Worm (Caenorhabditis elegans) whole organism, L4/young adult: ENCODE results near the gene sknr-1.
"Not testable (repeated sequence)": the region's sequence is repeated elsewhere in the genome, so short reads cannot be mapped to it uniquely, and the experiment has no call there.

Experiments
- W03F9.2 ChIP-seq: fragments of 150-350 bp; optimal IDR thresholded peaks from 2 replicates; lab custom pipeline; 2014; ENCODE audit warnings: missing biosample characterization, missing genetic modification characterization
- dao-5 ChIP-seq: sonication (generic microtip); optimal IDR thresholded peaks from 2 replicates; lab custom pipeline; 2016; ENCODE audit warnings: missing genotype, missing genetic modification characterization, moderate library complexity, missing compliant biosample characterization
- him-1 ChIP-seq: sonication (generic microtip); optimal IDR thresholded peaks from 2 replicates; lab custom pipeline; 2016; ENCODE audit warnings: missing genotype, missing genetic modification reagents, missing genetic modification characterization, missing compliant biosample characterization

Gene sknr-1

DNA sequence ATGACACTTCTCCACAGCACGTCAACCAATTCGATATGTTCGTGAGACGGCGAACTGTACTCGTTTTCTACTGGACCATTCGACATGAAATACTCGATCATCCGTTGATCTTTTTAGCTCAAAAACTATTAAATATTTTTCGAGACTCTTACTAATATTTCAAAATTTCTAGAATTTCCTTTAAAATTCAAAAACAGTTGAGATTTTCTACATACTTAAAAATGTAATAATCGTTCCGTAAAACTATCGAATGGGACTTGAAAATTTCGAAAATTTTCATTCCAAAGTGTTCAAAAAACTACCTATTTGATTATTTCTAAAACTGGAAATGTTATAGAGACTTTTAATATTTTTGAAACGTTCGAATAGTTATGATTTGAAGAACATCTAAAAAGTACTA lies at the start of gene sknr-1:
Gene sknr-1 (minus strand): TSS at position 101 of the 400 bp plus-strand sequence.
- TF ChIP-seq him-1 (tag; lab: Kevin White, UChicago); W03F9.2; dao-5 (tag; lab: Kevin White, UChicago): not testable (repeated sequence)

DNA sequence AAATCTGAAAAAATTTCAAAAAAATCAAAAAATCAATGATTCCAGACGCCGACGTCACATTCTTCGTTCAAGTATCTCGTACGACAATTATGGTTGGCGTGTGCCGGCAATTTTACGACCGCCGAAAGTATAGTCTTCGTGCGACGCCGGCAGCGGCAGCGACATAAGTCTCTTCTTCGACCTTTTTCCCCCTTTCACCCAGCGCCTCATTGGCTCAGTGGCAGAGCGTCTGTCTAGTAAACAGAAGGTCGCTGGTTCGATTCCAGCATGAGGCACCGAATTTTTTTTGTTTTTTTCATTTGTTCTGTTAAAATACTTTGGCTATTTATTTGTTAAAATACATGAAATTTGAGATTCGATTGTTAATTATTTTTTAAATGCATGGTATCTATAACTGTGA lies 48.5 kb upstream of the sknr-1 start:
- no peak for TF ChIP-seq him-1 (tag; lab: Kevin White, UChicago)
- no peak for TF ChIP-seq dao-5 (tag; lab: Kevin White, UChicago)
- no peak for TF ChIP-seq W03F9.2

DNA sequence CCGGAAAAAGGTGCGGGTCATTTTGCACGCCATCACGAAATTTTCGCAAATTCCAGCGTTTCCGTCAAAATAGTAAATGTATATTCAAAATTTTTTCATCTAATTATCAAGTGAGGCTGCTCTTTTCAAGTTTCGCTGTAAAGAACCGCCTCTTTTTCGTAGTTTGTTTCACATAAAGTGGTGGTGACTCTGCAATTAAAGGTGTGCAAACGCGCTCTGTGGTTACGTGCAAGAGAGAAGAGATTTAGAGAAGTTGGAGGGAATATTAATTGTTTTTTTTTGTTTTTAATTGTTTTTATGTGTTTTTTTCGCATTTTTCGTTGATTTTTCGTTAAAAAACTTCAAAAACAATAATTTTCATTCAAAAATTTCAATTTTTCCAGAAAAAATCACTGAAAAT lies 47.3 kb upstream of the sknr-1 start, which contains the start of gene W02G9.3:
Gene W02G9.3 (plus strand): TSS at position 384 of the 400 bp plus-strand sequence.
- TF ChIP-seq him-1 (tag; lab: Kevin White, UChicago): no peak
- TF ChIP-seq dao-5 (tag; lab: Kevin White, UChicago): no peak
- peak; percentile 81 for TF ChIP-seq W03F9.2

DNA sequence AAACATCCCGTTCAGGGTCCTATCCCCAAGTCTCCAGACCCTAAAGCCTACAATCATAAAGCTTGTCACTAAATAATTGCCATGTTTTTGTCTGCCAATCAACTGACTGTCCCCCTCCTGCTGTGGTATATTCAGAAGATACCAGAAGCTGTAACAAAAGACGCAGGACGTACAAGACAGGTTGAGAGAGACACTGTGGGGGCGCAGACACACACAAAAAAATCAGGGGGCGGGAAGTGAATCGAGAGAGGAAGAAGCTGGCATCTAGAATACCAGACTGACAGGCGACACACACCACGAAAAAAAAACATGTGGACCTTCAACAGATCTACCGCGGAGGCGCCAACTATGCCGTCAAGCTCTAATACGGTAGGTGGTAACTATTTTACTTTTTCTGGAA lies 45.9 kb upstream of the sknr-1 start, which contains the start of gene kel-8:
Gene kel-8 (plus strand): TSS at position 301 of the 400 bp plus-strand sequence.
- no peak for TF ChIP-seq him-1 (tag; lab: Kevin White, UChicago)
- no peak for TF ChIP-seq W03F9.2
- TF ChIP-seq dao-5 (tag; lab: Kevin White, UChicago): no peak

DNA sequence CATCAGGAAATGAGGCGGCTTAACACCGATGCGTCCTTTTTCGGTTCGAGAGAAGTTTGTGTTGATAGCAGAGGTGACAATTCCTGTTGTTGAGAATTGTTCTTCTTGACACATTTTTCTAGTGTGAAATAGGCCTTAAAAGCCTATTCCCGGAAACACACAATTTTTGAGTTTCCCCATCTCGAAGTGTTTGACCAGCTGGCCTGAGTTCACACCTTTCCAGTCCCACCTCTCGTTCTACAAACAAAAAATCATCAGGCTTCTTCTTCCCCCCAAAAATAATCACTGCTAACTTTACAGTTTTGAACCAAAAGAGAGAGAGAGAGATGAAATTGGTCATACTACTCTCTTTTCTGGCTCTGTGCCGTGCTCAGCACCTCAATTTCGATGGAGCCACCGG lies 41.3 kb upstream of the sknr-1 start, which contains the start of gene W02G9.4:
Gene W02G9.4 (plus strand): TSS at position 301 of the 400 bp plus-strand sequence.
- no peak for TF ChIP-seq W03F9.2
- TF ChIP-seq dao-5 (tag; lab: Kevin White, UChicago): no peak
- no peak for TF ChIP-seq him-1 (tag; lab: Kevin White, UChicago)

DNA sequence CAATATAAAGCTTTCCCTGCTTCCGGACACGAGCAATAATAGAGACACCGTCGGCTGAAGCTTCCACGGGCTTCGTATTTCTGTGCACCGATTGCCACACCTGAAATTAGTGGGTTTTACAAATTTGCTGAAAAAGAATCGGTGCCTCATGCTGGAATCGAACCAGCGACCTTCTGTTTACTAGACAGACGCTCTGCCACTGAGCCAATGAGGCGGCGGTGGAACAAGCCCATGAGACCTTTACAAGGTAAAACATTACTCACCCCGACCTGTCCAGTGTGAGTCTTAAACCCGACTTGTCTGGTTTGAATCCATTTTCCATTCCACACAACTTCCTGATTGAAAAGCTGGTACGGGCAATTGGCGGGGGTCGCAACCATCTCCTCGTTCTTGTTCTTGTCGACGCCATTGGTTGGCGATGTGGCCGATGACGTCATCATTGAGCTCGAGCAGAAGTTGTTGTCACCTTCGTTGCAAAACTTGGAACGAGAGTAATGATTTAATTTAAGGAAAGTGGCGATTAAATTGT lies 39.3 kb upstream of the sknr-1 start, which contains the start of gene ndx-2:
Gene ndx-2 (minus strand): TSS at position 479 of the 529 bp plus-strand sequence.
- no peak for TF ChIP-seq W03F9.2
- peak; percentile 33 for TF ChIP-seq dao-5 (tag; lab: Kevin White, UChicago)

DNA sequence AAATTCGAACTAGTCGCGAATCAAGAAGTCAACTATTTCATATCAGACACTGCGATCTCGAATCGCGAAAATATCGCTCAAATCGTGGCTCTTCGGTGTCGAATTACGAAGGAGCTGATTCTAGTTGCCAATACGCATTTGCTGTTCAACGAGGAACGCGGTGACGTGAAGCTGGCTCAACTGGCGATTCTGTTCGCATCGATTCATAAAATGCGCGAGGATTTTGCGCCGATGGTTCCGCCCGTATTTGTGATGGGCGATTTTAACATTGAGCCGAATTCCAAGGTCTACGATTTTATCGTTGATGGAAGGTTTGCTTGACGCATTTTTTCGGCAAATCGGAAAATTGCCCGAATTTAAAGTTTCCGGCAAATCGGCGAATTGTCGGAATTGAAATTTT lies 35.2 kb upstream of the sknr-1 start:
- TF ChIP-seq W03F9.2 (no peak), him-1 (tag; lab: Kevin White, UChicago) (no peak), dao-5 (tag; lab: Kevin White, UChicago) (no peak)

DNA sequence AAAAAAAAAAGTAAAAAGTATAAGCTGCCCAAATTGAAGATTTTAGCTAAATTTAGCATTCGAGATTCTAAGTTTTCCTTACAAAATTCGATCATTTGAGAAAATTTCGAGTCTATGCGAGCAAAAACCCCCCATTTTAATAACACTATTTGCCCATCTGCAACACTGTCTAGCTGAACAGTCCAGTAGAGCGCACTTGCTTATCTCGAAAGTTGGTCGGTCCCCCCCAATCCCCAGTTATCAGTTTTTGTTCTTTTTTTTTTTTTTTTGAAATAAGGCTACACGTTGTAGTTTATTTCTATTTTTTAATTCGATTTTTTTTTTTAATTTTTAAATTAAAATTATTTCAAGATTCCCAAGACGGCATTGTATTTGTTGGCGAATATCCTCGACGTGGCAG lies 32.4 kb upstream of the sknr-1 start:
- TF ChIP-seq him-1 (tag; lab: Kevin White, UChicago) (no peak), W03F9.2 (peak; percentile 2)

DNA sequence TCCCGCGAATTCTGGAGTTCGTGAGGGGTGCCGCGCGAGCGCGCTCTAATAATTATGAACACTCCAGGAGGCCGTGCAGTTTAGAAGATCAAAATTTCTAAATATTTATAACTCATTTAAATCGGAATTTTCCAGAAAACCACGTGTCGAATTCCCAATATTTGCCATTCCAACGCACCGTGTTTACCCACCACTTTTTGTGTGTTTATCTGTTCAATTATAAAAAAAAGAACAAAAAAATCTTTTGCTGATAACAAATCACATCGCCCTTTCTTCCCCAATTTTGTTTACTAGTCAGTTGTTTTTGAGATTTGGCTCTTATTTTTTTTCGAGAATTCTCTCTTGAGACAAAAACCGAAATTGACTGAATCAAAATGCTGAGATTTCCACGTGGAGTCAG lies 30.9 kb upstream of the sknr-1 start:
- no peak for TF ChIP-seq dao-5 (tag; lab: Kevin White, UChicago)
- no peak for TF ChIP-seq him-1 (tag; lab: Kevin White, UChicago)
- no peak for TF ChIP-seq W03F9.2

DNA sequence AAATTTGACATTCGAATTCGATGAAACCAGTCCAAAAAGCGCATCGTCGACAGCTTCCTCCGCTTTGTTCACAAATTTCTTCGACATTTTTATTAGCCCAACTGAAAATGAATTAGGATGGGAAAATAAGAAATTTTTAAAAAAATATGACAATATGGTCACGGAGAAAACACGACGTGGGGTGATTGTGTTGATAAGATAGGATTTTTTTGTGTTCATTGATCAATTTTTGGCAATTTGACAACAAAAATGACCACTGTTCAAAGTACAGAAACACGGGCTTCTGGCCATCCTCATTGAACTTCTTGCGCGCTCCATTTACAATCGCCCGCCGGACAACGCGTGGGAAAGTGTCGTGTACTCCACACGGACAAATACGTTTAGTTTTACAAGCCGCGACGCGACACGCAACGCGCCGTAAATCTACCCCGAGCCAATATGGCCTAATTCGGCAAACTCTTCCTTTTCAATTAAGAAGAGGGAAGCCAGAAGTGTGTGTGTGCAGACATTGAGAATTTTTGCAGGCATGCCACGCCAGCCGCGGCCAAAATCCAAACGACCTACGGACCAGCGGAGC lies 27.4 kb upstream of the sknr-1 start, which contains the start of the genes W02H5.8 and angl-1:
Gene W02H5.8 (minus strand): TSS at position 101 of the 577 bp plus-strand sequence.
Gene angl-1 (plus strand): TSS at position 527 of the 577 bp plus-strand sequence.
- TF ChIP-seq dao-5 (tag; lab: Kevin White, UChicago) (no peak), him-1 (tag; lab: Kevin White, UChicago) (no peak)

DNA sequence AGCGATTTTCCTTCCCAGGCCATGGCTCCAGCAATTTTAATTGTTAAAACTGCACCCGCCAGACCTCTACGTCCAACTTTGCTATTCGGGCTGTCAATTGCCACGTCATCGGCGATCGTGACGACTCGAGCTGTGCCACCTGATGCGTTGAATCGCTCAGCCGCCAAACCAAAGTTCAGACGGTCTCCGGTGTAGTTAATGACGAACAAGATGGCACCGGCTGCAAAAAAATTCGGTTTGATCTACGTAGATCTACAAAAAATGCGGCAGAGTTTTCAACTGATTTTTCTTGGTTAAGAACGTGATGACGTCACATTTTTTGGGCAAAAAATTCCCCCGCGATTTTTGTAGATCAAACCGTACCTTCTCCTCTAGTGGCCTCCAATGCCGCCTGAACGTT lies 25.7 kb upstream of the sknr-1 start:
- no peak for TF ChIP-seq dao-5 (tag; lab: Kevin White, UChicago)
- TF ChIP-seq W03F9.2: no peak
- TF ChIP-seq him-1 (tag; lab: Kevin White, UChicago): no peak

DNA sequence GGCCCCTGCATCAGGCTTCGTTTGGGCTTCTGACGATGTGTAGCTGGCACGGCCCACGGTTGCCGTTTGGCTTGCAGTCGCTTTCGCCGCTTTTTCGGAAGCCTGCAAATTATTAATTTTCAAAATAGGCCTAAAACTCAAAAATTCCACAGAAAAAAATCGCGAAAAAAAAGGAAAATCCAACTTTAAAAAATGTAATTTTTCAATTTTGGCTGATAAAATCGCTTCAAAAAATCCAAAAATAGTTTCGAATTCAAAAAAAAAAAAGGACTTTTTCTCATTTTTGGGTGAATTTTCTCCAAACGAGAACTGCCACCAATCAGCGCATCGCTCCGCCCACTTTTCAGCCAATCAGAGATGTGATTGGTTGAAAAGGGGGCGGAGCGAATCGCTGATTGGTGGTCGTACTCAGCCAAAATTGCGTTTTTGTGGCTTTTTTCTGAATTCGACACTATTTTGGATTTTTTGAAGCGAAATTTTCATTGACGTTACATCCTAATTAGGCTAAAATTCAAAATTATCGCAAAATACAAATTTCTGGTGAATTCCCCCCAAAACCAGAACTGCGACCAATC lies 22.0 kb upstream of the sknr-1 start:
- TF ChIP-seq him-1 (tag; lab: Kevin White, UChicago) (no peak), dao-5 (tag; lab: Kevin White, UChicago) (no peak), W03F9.2 (no peak)

DNA sequence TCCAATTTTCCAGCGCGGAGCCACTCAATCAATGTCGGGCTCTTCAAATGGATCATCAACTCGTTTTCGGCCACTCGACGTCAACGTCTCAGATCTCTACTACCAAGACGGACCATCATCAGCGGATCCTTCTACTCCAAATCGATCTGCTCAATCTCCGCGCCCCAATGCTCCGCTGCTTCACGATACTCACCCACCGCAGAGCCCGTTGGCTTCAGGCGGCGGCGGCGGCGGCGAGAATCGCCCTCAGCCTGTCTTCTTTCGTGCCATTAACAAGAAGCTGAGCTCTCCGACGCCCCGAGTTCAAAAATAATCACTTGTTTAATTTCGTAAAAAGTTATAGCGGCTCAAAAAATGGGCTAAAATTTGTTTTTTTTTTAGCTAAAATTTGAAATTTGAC lies 20.8 kb upstream of the sknr-1 start:
- TF ChIP-seq dao-5 (tag; lab: Kevin White, UChicago) (no peak), him-1 (tag; lab: Kevin White, UChicago) (no peak), W03F9.2 (no peak)

DNA sequence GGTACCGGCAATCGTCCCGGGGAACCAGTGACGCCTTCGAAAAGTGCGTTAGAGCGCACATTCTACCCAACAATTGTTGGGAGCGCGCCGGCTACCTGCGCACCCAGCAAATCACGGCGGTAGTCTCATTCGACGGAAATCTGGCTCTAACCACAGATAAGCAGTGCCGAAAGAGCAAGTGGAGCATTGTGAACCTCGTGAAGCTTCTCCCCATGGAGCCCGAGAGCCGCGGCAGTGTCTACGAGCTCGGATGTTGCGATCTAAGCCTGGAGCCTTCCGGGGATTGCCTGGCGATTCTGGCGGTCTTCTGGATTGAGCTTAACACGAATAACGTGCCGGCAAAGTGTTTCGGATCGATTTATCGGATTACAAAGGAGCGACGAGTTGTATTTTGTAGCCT lies 14.2 kb upstream of the sknr-1 start:
- TF ChIP-seq W03F9.2 (no peak), dao-5 (tag; lab: Kevin White, UChicago) (no peak), him-1 (tag; lab: Kevin White, UChicago) (no peak)
